Worm (Caenorhabditis elegans) whole organism, L3 larva: ENCODE measurements around the gene Y57G11C.48.

Experiments
- R02D3.7 ChIP-seq: fragments of 150-350 bp; optimal IDR thresholded peaks from 2 replicates; lab custom pipeline; 2014; ENCODE audit warnings: missing biosample characterization, missing genetic modification characterization
- ZK546.5 ChIP-seq: sonication (generic microtip); optimal IDR thresholded peaks from 2 replicates; lab custom pipeline; 2017; ENCODE audit warnings: missing biosample characterization, missing genetic modification characterization
- aly-2 ChIP-seq: fragments of 150-350 bp; optimal IDR thresholded peaks from 2 replicates; lab custom pipeline; 2014; ENCODE audit warnings: missing biosample characterization, missing genetic modification characterization
- ama-1 ChIP-seq: fragments of 150-350 bp; optimal IDR thresholded peaks from 2 replicates; lab custom pipeline; 2018
- ceh-28 ChIP-seq: fragments of 150-350 bp; optimal IDR thresholded peaks from 2 replicates; lab custom pipeline; 2014; ENCODE audit warnings: missing biosample characterization, missing genetic modification reagents, missing genetic modification characterization
- ceh-82 ChIP-seq: fragments of 150-350 bp; optimal IDR thresholded peaks from 2 replicates; lab custom pipeline; 2014; ENCODE audit warnings: missing biosample characterization, missing genetic modification characterization
- ceh-9 ChIP-seq: sonication (generic microtip); optimal IDR thresholded peaks from 2 replicates; lab custom pipeline; 2018; ENCODE audit warnings: missing biosample characterization, missing genetic modification characterization
- daf-12 ChIP-seq: fragments of 150-350 bp; optimal IDR thresholded peaks from 2 replicates; lab custom pipeline; 2014; ENCODE audit warnings: missing biosample characterization, missing genetic modification reagents, missing genetic modification characterization
- egl-27 ChIP-seq: sonication (generic microtip); optimal IDR thresholded peaks from 4 replicates; lab custom pipeline; 2017; ENCODE audit warnings: missing biosample characterization, missing genetic modification reagents, missing genetic modification characterization
- egl-5 ChIP-seq: fragments of 150-350 bp; optimal IDR thresholded peaks from 2 replicates; lab custom pipeline; 2017; ENCODE audit warnings: missing biosample characterization, missing genetic modification reagents, missing genetic modification characterization, inconsistent platforms
- elt-1 ChIP-seq: fragments of 150-350 bp; optimal IDR thresholded peaks from 2 replicates; lab custom pipeline; 2014; ENCODE audit warnings: missing biosample characterization, missing genetic modification characterization
- elt-2 ChIP-seq: sonication (generic microtip); optimal IDR thresholded peaks from 2 replicates; lab custom pipeline; 2016; ENCODE audit warnings: missing genetic modification reagents, mild to moderate bottlenecking, missing genetic modification characterization, missing compliant biosample characterization
- elt-3 ChIP-seq, 3 experiments: fragments of 150-350 bp in 1 of 3; sonication (generic microtip) in 2 of 3; optimal IDR thresholded peaks; 2 replicates in 2 of 3; 4 replicates in 1 of 3; lab custom pipeline; 2014 to 2017; ENCODE audit warnings: missing biosample characterization in 3 of 3, missing genetic modification characterization in 3 of 3
- eor-1 ChIP-seq, 2 experiments: fragments of 150-350 bp; optimal IDR thresholded peaks; 2 replicates each; lab custom pipeline; 2014 to 2018; ENCODE audit warnings: missing biosample characterization in 2 of 2, missing genetic modification characterization in 2 of 2
- fkh-10 ChIP-seq: sonication (generic microtip); optimal IDR thresholded peaks from 2 replicates; lab custom pipeline; 2017; ENCODE audit warnings: missing biosample characterization, missing genetic modification reagents, missing genetic modification characterization
- fkh-2 ChIP-seq: fragments of 150-350 bp; optimal IDR thresholded peaks from 2 replicates; lab custom pipeline; 2014; ENCODE audit warnings: missing biosample characterization, missing genetic modification reagents, missing genetic modification characterization
- fos-1 ChIP-seq: fragments of 150-350 bp; optimal IDR thresholded peaks from 2 replicates; lab custom pipeline; 2014; ENCODE audit warnings: missing biosample characterization, missing genetic modification characterization
- hmg-11 ChIP-seq: sonication (generic microtip); optimal IDR thresholded peaks from 2 replicates; lab custom pipeline; 2016; ENCODE audit warnings: missing genetic modification characterization, missing compliant biosample characterization
- jun-1 ChIP-seq: fragments of 150-350 bp; optimal IDR thresholded peaks from 2 replicates; lab custom pipeline; 2014; ENCODE audit warnings: missing biosample characterization, missing genetic modification reagents, missing genetic modification characterization
- lin-15B ChIP-seq: fragments of 150-350 bp; optimal IDR thresholded peaks from 2 replicates; lab custom pipeline; 2014; ENCODE audit warnings: missing biosample characterization, missing genetic modification characterization
- lin-39 ChIP-seq: fragments of 150-350 bp; optimal IDR thresholded peaks from 2 replicates; lab custom pipeline; 2018; ENCODE audit warnings: missing biosample characterization, missing genetic modification reagents, missing genetic modification characterization
- lsy-12 ChIP-seq: sonication (generic microtip); optimal IDR thresholded peaks from 2 replicates; lab custom pipeline; 2016; ENCODE audit warnings: mild to moderate bottlenecking, missing genetic modification characterization, missing compliant biosample characterization
- mdl-1 ChIP-seq: fragments of 150-350 bp; optimal IDR thresholded peaks from 2 replicates; lab custom pipeline; 2014; ENCODE audit warnings: missing biosample characterization, missing genetic modification characterization
- mml-1 ChIP-seq: fragments of 150-350 bp; sonication (generic microtip); optimal IDR thresholded peaks from 3 replicates; lab custom pipeline; 2014; ENCODE audit warnings: missing biosample characterization, missing genetic modification characterization
- nfya-1 ChIP-seq: sonication (generic microtip); optimal IDR thresholded peaks from 2 replicates; lab custom pipeline; 2017; ENCODE audit warnings: missing genetic modification characterization, mild to moderate bottlenecking, missing compliant biosample characterization, antibody characterized with exemption, moderate library complexity; ENCODE audit not compliant: insufficient read depth
- nhr-11 ChIP-seq: fragments of 150-350 bp; optimal IDR thresholded peaks from 2 replicates; lab custom pipeline; 2014; ENCODE audit warnings: missing biosample characterization, missing genetic modification characterization
- nhr-12 ChIP-seq: fragments of 150-350 bp; optimal IDR thresholded peaks from 2 replicates; lab custom pipeline; 2014; ENCODE audit warnings: missing biosample characterization, missing genetic modification characterization
- nhr-23 ChIP-seq: fragments of 150-350 bp; optimal IDR thresholded peaks from 2 replicates; lab custom pipeline; 2014; ENCODE audit warnings: missing biosample characterization, missing genetic modification reagents, missing genetic modification characterization
- nhr-237 ChIP-seq: fragments of 150-350 bp; optimal IDR thresholded peaks from 2 replicates; lab custom pipeline; 2014; ENCODE audit warnings: missing biosample characterization, missing genetic modification characterization
- nhr-25 ChIP-seq: sonication (generic microtip); optimal IDR thresholded peaks from 2 replicates; lab custom pipeline; 2017; ENCODE audit warnings: missing biosample characterization, missing genetic modification characterization
- nhr-28 ChIP-seq: fragments of 150-350 bp; optimal IDR thresholded peaks from 2 replicates; lab custom pipeline; 2014; ENCODE audit warnings: missing biosample characterization, missing genetic modification characterization
- nhr-67 ChIP-seq: fragments of 150-350 bp; optimal IDR thresholded peaks from 2 replicates; lab custom pipeline; 2014; ENCODE audit warnings: missing biosample characterization, missing genetic modification characterization
- nhr-76 ChIP-seq: fragments of 150-350 bp; sonication (generic microtip); optimal IDR thresholded peaks from 5 replicates; lab custom pipeline; 2014; ENCODE audit warnings: missing biosample characterization, missing genetic modification characterization
- nhr-77 ChIP-seq: fragments of 150-350 bp; optimal IDR thresholded peaks from 2 replicates; lab custom pipeline; 2014; ENCODE audit warnings: missing biosample characterization, missing genetic modification characterization
- pha-4 ChIP-seq: fragments of 150-350 bp; optimal IDR thresholded peaks from 2 replicates; lab custom pipeline; 2014; ENCODE audit warnings: missing biosample characterization, missing genetic modification reagents, missing genetic modification characterization
- pqm-1 ChIP-seq: fragments of 150-350 bp; optimal IDR thresholded peaks from 2 replicates; lab custom pipeline; 2017; ENCODE audit warnings: missing biosample characterization, missing genetic modification characterization, inconsistent platforms
- sea-2 ChIP-seq: fragments of 150-350 bp; sonication (generic microtip); optimal IDR thresholded peaks from 4 replicates; lab custom pipeline; 2014; ENCODE audit warnings: missing biosample characterization, missing genetic modification reagents, missing genetic modification characterization
- skn-1 ChIP-seq: fragments of 150-350 bp; optimal IDR thresholded peaks from 2 replicates; lab custom pipeline; 2014; ENCODE audit warnings: missing biosample characterization, missing genetic modification characterization
- snpc-4 ChIP-seq: fragments of 150-350 bp; optimal IDR thresholded peaks from 2 replicates; lab custom pipeline; 2014; ENCODE audit warnings: missing biosample characterization, missing genetic modification characterization
- tbx-2 ChIP-seq: sonication (generic microtip); optimal IDR thresholded peaks from 2 replicates; lab custom pipeline; 2016; ENCODE audit warnings: mild to moderate bottlenecking, missing genetic modification characterization, missing compliant biosample characterization
- unc-39 ChIP-seq: sonication (generic microtip); optimal IDR thresholded peaks from 4 replicates; lab custom pipeline; 2017; ENCODE audit warnings: missing biosample characterization, missing genetic modification characterization
- unc-62 ChIP-seq: fragments of 150-350 bp; sonication (generic microtip); optimal IDR thresholded peaks from 4 replicates; lab custom pipeline; 2014; ENCODE audit warnings: missing biosample characterization, missing genetic modification reagents, missing genetic modification characterization
- zag-1 ChIP-seq: fragments of 150-350 bp; optimal IDR thresholded peaks from 2 replicates; lab custom pipeline; 2014; ENCODE audit warnings: missing biosample characterization, missing genetic modification characterization
- ztf-11 ChIP-seq: fragments of 150-350 bp; optimal IDR thresholded peaks from 2 replicates; lab custom pipeline; 2014; ENCODE audit warnings: missing biosample characterization, missing genetic modification characterization
- ztf-4 ChIP-seq: fragments of 150-350 bp; optimal IDR thresholded peaks from 2 replicates; lab custom pipeline; 2014; ENCODE audit warnings: missing biosample characterization, missing genetic modification characterization

The Y57G11C.48 gene

ce11 chrIV:14981311-14981710 lies 37.2 kb upstream of the Y57G11C.48 start, which contains the start of gene atln-2:
atln-2 (plus strand) TSS chrIV:14981611.
- TF ChIP-seq nhr-12 (tag; lab: Kevin White, UChicago) (no peak), eor-1 (tag; optimal IDR thresholded peaks at IDR 0.05; lab: Kevin White, UChicago) (no peak), nhr-77 (tag; lab: Kevin White, UChicago) (no peak), lin-15B (tag; lab: Kevin White, UChicago) (no peak), nhr-25 (no peak), sea-2 (GFP tag; lab: Kevin White, UChicago) (no peak), fos-1 (tag; lab: Kevin White, UChicago) (no peak), elt-1 (tag; lab: Kevin White, UChicago) (no peak), elt-2 (tag; lab: Kevin White, UChicago) (no peak), nhr-67 (no peak), ceh-28 (tag; lab: Kevin White, UChicago) (no peak), aly-2 (no peak)

- no peak for TF ChIP-seq daf-12
- no peak for TF ChIP-seq hmg-11 (tag; lab: Kevin White, UChicago)
- TF ChIP-seq fkh-2 (tag; lab: Kevin White, UChicago) = no peak
- no peak for TF ChIP-seq ZK546.5 (tag; lab: Kevin White, UChicago)
- TF ChIP-seq unc-62 = no peak
- TF ChIP-seq ceh-82 (tag; lab: Kevin White, UChicago) = no peak
Measured at ce11 chrIV:14978204-14978603, 34.1 kb upstream of the Y57G11C.48 start.

- TF ChIP-seq ceh-28 (tag; lab: Kevin White, UChicago) (no peak), pha-4 (tag; lab: Kevin White, UChicago) (no peak), lin-15B (tag; lab: Kevin White, UChicago) (no peak), fkh-2 (tag; lab: Kevin White, UChicago) (no peak), ztf-4 (tag; lab: Kevin White, UChicago) (no peak), nhr-11 (tag; lab: Kevin White, UChicago) (no peak), skn-1 (no peak), nhr-25 (no peak)
- TF ChIP-seq, all 47 proteins: peak for 0
Measured at ce11 chrIV:14960061-14960460, 15.9 kb upstream of the Y57G11C.48 start.

ce11 chrIV:14959375-14959774 lies 15.2 kb upstream of the Y57G11C.48 start:
- TF ChIP-seq mdl-1 (tag; lab: Kevin White, UChicago) (no peak), hmg-11 (tag; lab: Kevin White, UChicago) (peak; percentile 62), skn-1 (peak; percentile 19), nhr-67 (no peak), pqm-1 (tag; lab: Kevin White, UChicago) (peak; percentile 86), ceh-9 (tag; lab: Kevin White, UChicago) (no peak), jun-1 (tag; lab: Kevin White, UChicago) (peak; percentile 26), snpc-4 (tag; lab: Kevin White, UChicago) (peak; percentile 87), daf-12 (no peak), ztf-11 (no peak), nhr-12 (tag; lab: Kevin White, UChicago) (no peak), ZK546.5 (tag; lab: Kevin White, UChicago) (no peak), lin-39 (tag; lab: Kevin White, UChicago) (peak; percentile 12), nhr-237 (tag; lab: Kevin White, UChicago) (no peak), egl-27 (tag; lab: Kevin White, UChicago) (no peak), ceh-82 (tag; lab: Kevin White, UChicago) (no peak), ceh-28 (tag; lab: Kevin White, UChicago) (no peak), eor-1 (tag; optimal IDR thresholded peaks at IDR 0.05; lab: Kevin White, UChicago) (no peak), pha-4 (tag; lab: Kevin White, UChicago) (peak; percentile 74), ztf-4 (tag; lab: Kevin White, UChicago) (no peak), tbx-2 (no peak), elt-3 (tag; optimal IDR thresholded peaks at IDR 0.05; lab: Kevin White, UChicago) (no peak), nhr-76 (tag; lab: Kevin White, UChicago) (no peak), nfya-1 (tag; lab: Kevin White, UChicago) (peak; percentile 86), mml-1 (tag; lab: Kevin White, UChicago) (no peak), elt-2 (tag; lab: Kevin White, UChicago) (peak; percentile 97), aly-2 (no peak), nhr-25 (peak; percentile 51), lin-15B (tag; lab: Kevin White, UChicago) (peak; percentile 91), nhr-11 (tag; lab: Kevin White, UChicago) (no peak), nhr-23 (tag; lab: Kevin White, UChicago) (no peak), egl-5 (no peak), nhr-28 (tag; lab: Kevin White, UChicago) (no peak), lsy-12 (tag; lab: Kevin White, UChicago) (no peak), unc-62 (no peak), ama-1 (lab: Kevin White, UChicago) (no peak), unc-39 (tag; lab: Kevin White, UChicago) (no peak), sea-2 (GFP tag; lab: Kevin White, UChicago) (no peak), R02D3.7 (tag; lab: Kevin White, UChicago) (peak; percentile 74), fkh-10 (GFP tag; lab: Kevin White, UChicago) (peak; percentile 10), zag-1 (tag; lab: Kevin White, UChicago) (no peak)
